Worm (Caenorhabditis elegans): ENCODE results near the gene ZK354.6.

ZK354.6 gene

ce11 chrIV:5297436-5298012 lies at the start of gene ZK354.6, which contains the start of gene msp-113:
TSS of gene ZK354.6 (minus strand) at chrIV:5297536.
TSS of gene msp-113 (plus strand) at chrIV:5297962.
- no peak for TF ChIP-seq ceh-6 (GFP tag; optimal IDR thresholded peaks at IDR 0.05)
- no peak for TF ChIP-seq fkh-6 (tag; optimal IDR thresholded peaks at IDR 0.05)
- TF ChIP-seq unc-3 (GFP tag; conservative IDR thresholded peaks at IDR 0.05): no peak
- TF ChIP-seq unc-3 (tag; optimal IDR thresholded peaks at IDR 0.05): no peak
- TF ChIP-seq F13H6.1 (tag; optimal IDR thresholded peaks at IDR 0.05): no peak
- no peak for TF ChIP-seq ceh-19 (GFP tag; optimal IDR thresholded peaks at IDR 0.05)
- no peak for TF ChIP-seq pha-4 (tag; optimal IDR thresholded peaks at IDR 0.05)

ce11 chrIV:5344168-5344567 lies 46.8 kb upstream of the ZK354.6 start:
- no peak for TF ChIP-seq pax-1 (tag; optimal IDR thresholded peaks at IDR 0.05)
- no peak for TF ChIP-seq dmd-4 (tag; optimal IDR thresholded peaks at IDR 0.05; ENCODE audit: borderline replicate concordance)
- TF ChIP-seq mec-3 (tag; optimal IDR thresholded peaks at IDR 0.05; ENCODE audit: borderline replicate concordance): no peak
- no peak for TF ChIP-seq nhr-232 (tag; optimal IDR thresholded peaks at IDR 0.05)
- TF ChIP-seq hlh-15 (tag; optimal IDR thresholded peaks at IDR 0.05): no peak
- TF ChIP-seq unc-42 (tag; optimal IDR thresholded peaks at IDR 0.05): no peak
- TF ChIP-seq hlh-6 (tag; optimal IDR thresholded peaks at IDR 0.05): no peak
- TF ChIP-seq Y22D7AL.16 (tag; optimal IDR thresholded peaks at IDR 0.05): no peak
- TF ChIP-seq ceh-45 (GFP tag; IDR thresholded peaks at IDR 0.05): no peak
- TF ChIP-seq elt-4 (tag; optimal IDR thresholded peaks at IDR 0.05): no peak
- no peak for TF ChIP-seq ceh-22 (tag; optimal IDR thresholded peaks at IDR 0.05)

ce11 chrIV:5339255-5339654 lies 41.9 kb upstream of the ZK354.6 start, which contains the start of gene Y4C6B.2:
TSS of gene Y4C6B.2 (plus strand) at chrIV:5339574.
- TF ChIP-seq ama-1 (optimal IDR thresholded peaks at IDR 0.05) (no peak), lim-6 (tag; optimal IDR thresholded peaks at IDR 0.05) (no peak), tbx-2 (tag; optimal IDR thresholded peaks at IDR 0.05) (no peak), ahr-1 (tag; optimal IDR thresholded peaks at IDR 0.05) (no peak), che-1 (tag; optimal IDR thresholded peaks at IDR 0.05) (no peak), ceh-34 (tag; optimal IDR thresholded peaks at IDR 0.05) (no peak), fax-1 (tag; optimal IDR thresholded peaks at IDR 0.05) (no peak), nhr-232 (tag; optimal IDR thresholded peaks at IDR 0.05) (no peak), ref-2 (tag; optimal IDR thresholded peaks at IDR 0.05) (no peak), ceh-18 (tag; optimal IDR thresholded peaks at IDR 0.05) (no peak), F13H6.1 (tag; optimal IDR thresholded peaks at IDR 0.05) (no peak), pha-2 (tag; optimal IDR thresholded peaks at IDR 0.05) (no peak), fkh-6 (tag; optimal IDR thresholded peaks at IDR 0.05) (no peak), odd-2 (tag; optimal IDR thresholded peaks at IDR 0.05) (no peak), pros-1 (tag; optimal IDR thresholded peaks at IDR 0.05) (no peak), pqm-1 (tag; optimal IDR thresholded peaks at IDR 0.05) (no peak)

- TF ChIP-seq ceh-48 (tag; optimal IDR thresholded peaks at IDR 0.05) (no peak), fkh-6 (tag; optimal IDR thresholded peaks at IDR 0.05) (no peak), unc-86 (tag; optimal IDR thresholded peaks at IDR 0.05) (no peak), C08G9.2 (tag; optimal IDR thresholded peaks at IDR 0.05) (no peak), hlh-8 (tag; optimal IDR thresholded peaks at IDR 0.05) (no peak), T23F11.4 (GFP tag; optimal IDR thresholded peaks at IDR 0.05) (no peak), ceh-6 (GFP tag; optimal IDR thresholded peaks at IDR 0.05) (no peak), fkh-10 (GFP tag; optimal IDR thresholded peaks at IDR 0.05) (no peak), pros-1 (tag; optimal IDR thresholded peaks at IDR 0.05) (no peak), ceh-30 (tag; optimal IDR thresholded peaks at IDR 0.05) (no peak), ceh-24 (tag; optimal IDR thresholded peaks at IDR 0.05) (no peak), gmeb-2 (tag; optimal IDR thresholded peaks at IDR 0.05) (no peak), pha-4 (tag; optimal IDR thresholded peaks at IDR 0.05) (no peak), unc-55 (GFP tag; optimal IDR thresholded peaks at IDR 0.05) (no peak), tbx-7 (tag; optimal IDR thresholded peaks at IDR 0.05) (no peak), fax-1 (tag; optimal IDR thresholded peaks at IDR 0.05) (no peak), unc-3 (GFP tag; conservative IDR thresholded peaks at IDR 0.05) (no peak), unc-3 (tag; optimal IDR thresholded peaks at IDR 0.05) (no peak), sox-2 (GFP tag; IDR thresholded peaks at IDR 0.05) (no peak)
Measured at ce11 chrIV:5337649-5338048, 40.3 kb upstream of the ZK354.6 start.
